Fruit fly (Drosophila melanogaster) whole organism, embryonic: Measurements from ENCODE around the gene CG10801.

Experiments
- Asciz ChIP-seq: fragments of 200-800 bp; sonication (Bioruptor generic); optimal IDR thresholded peaks from 2 replicates; lab custom pipeline; 2017; ENCODE audit warnings: missing biosample characterization, mild to moderate bottlenecking, missing genetic modification characterization, missing genetic modification reagents
- Atf6 ChIP-seq: fragments of 200-800 bp; sonication (Bioruptor generic); IDR thresholded peaks from 2 replicates; pipeline ENCODE4 v1.3.6; 2022; ENCODE audit warnings: missing biosample characterization, missing genetic modification characterization
- CG10267 ChIP-seq: fragments of 200-800 bp; sonication (Bioruptor generic); optimal IDR thresholded peaks from 2 replicates; lab custom pipeline; 2018; ENCODE audit warnings: missing biosample characterization, mild to moderate bottlenecking, missing genetic modification characterization, moderate library complexity
- CG11247 ChIP-seq: fragments of 200-800 bp; sonication (Bioruptor generic); IDR thresholded peaks from 2 replicates; pipeline ENCODE4 v1.3.6; 2022; ENCODE audit warnings: missing biosample characterization, missing genetic modification characterization
- CG12236 ChIP-seq: fragments of 200-800 bp; sonication (Bioruptor generic); optimal IDR thresholded peaks from 2 replicates; lab custom pipeline; 2016; ENCODE audit warnings: missing biosample characterization, missing genetic modification characterization
- CG12942 ChIP-seq: fragments of 200-800 bp; sonication (Bioruptor generic); optimal IDR thresholded peaks from 3 replicates; lab custom pipeline; 2016; ENCODE audit warnings: missing biosample characterization, missing genetic modification characterization
- CG13287 ChIP-seq: fragments of 200-800 bp; sonication (Bioruptor generic); IDR thresholded peaks from 2 replicates; pipeline ENCODE4 v1.3.6; 2022; ENCODE audit warnings: missing biosample characterization, missing genetic modification characterization; ENCODE audit not compliant: partially characterized antibody
- CG17912 ChIP-seq: fragments of 200-800 bp; sonication (Bioruptor generic); optimal IDR thresholded peaks from 2 replicates; lab custom pipeline; 2018; ENCODE audit warnings: missing biosample characterization, mild to moderate bottlenecking, missing genetic modification characterization
- CG2889 ChIP-seq: fragments of 200-800 bp; sonication (Bioruptor generic); IDR thresholded peaks from 3 replicates; pipeline ENCODE4 v1.3.6; 2022; ENCODE audit warnings: missing biosample characterization, missing genetic modification characterization
- CG7839 ChIP-seq: fragments of 200-800 bp; sonication (Bioruptor generic); optimal IDR thresholded peaks from 3 replicates; lab custom pipeline; 2018; ENCODE audit warnings: missing biosample characterization, mild to moderate bottlenecking, missing genetic modification characterization, moderate library complexity
- CG7987 ChIP-seq: fragments of 200-800 bp; sonication (Bioruptor generic); optimal IDR thresholded peaks from 2 replicates; lab custom pipeline; 2018; ENCODE audit warnings: missing biosample characterization, mild to moderate bottlenecking, missing genetic modification characterization, moderate library complexity
- CTCF ChIP-seq: fragments of 200-800 bp; sonication (Bioruptor generic); optimal IDR thresholded peaks from 2 replicates; lab custom pipeline; 2017; ENCODE audit warnings: missing biosample characterization, mild to moderate bottlenecking, missing genetic modification characterization, moderate library complexity
- CkIIα-i1 ChIP-seq: fragments of 200-800 bp; sonication (Bioruptor generic); IDR thresholded peaks from 2 replicates; pipeline ENCODE4 v1.3.6; 2022; ENCODE audit warnings: missing biosample characterization, missing genetic modification characterization
- Deaf1 ChIP-seq: fragments of 200-800 bp; optimal IDR thresholded peaks from 3 replicates; lab custom pipeline; 2019; ENCODE audit warnings: missing biosample characterization, mild to moderate bottlenecking, missing genetic modification characterization, moderate library complexity
- GATAe ChIP-seq: fragments of 200-800 bp; sonication (Bioruptor generic); conservative IDR thresholded peaks from 2 replicates; pipeline ENCODE4 v1.3.6; 2022; ENCODE audit warnings: missing biosample characterization, missing genetic modification characterization
- Gug ChIP-seq: fragments of 200-800 bp; sonication (Bioruptor generic); IDR thresholded peaks from 4 replicates; pipeline ENCODE4 v1.3.6; 2022; ENCODE audit warnings: missing biosample characterization, missing genetic modification characterization
- HmgD ChIP-seq: fragments of 200-800 bp; sonication (Bioruptor generic); optimal IDR thresholded peaks from 3 replicates; lab custom pipeline; 2016; ENCODE audit warnings: missing biosample characterization, missing genetic modification characterization
- Hr39 ChIP-seq: fragments of >200 bp; optimal IDR thresholded peaks from 2 replicates; lab custom pipeline; 2017
- Hr78 ChIP-seq, 2 experiments: fragments of 200-800 bp in 1 of 2; fragments of >200 bp in 1 of 2; sonication (Bioruptor generic) in 1 of 2; optimal IDR thresholded peaks; 2 replicates each; lab custom pipeline; 2017 to 2019; ENCODE audit warnings: missing biosample characterization in 2 of 2, missing genetic modification characterization in 2 of 2, mild to moderate bottlenecking in 1 of 2, moderate library complexity in 1 of 2
- NC2α ChIP-seq: fragments of 200-800 bp; sonication (Bioruptor generic); optimal IDR thresholded peaks from 2 replicates; lab custom pipeline; 2016; ENCODE audit warnings: missing biosample characterization, missing genetic modification characterization
- PHDP ChIP-seq: fragments of 200-800 bp; sonication (Bioruptor generic); optimal IDR thresholded peaks from 3 replicates; lab custom pipeline; 2018; ENCODE audit warnings: missing biosample characterization, mild to moderate bottlenecking, missing genetic modification characterization, moderate library complexity
- Six4 ChIP-seq: fragments of 200-800 bp; sonication (Bioruptor generic); optimal IDR thresholded peaks from 2 replicates; lab custom pipeline; 2016; ENCODE audit warnings: missing biosample characterization, missing genetic modification characterization
- Spps ChIP-seq: fragments of 200-800 bp; sonication (Bioruptor generic); optimal IDR thresholded peaks from 2 replicates; lab custom pipeline; 2018; ENCODE audit warnings: missing biosample characterization, mild to moderate bottlenecking, missing genetic modification characterization
- Stat92E ChIP-seq, 3 experiments: fragments of >200 bp in 2 of 3; fragments of 200-800 bp in 1 of 3; sonication (Bioruptor generic) in 1 of 3; optimal IDR thresholded peaks; 2 replicates each; lab custom pipeline; 2017 to 2019; ENCODE audit warnings: missing biosample characterization in 3 of 3, missing genetic modification characterization in 3 of 3, mild to moderate bottlenecking in 1 of 3, moderate library complexity in 1 of 3
- bigmax ChIP-seq: fragments of 200-800 bp; sonication (Bioruptor generic); optimal IDR thresholded peaks from 2 replicates; lab custom pipeline; 2018; ENCODE audit warnings: missing biosample characterization, mild to moderate bottlenecking, missing genetic modification characterization
- bsh ChIP-seq, 2 experiments: fragments of 200-800 bp; sonication (Bioruptor generic); optimal IDR thresholded peaks; 2 replicates each; lab custom pipeline; 2017 to 2018; ENCODE audit warnings: mild to moderate bottlenecking in 2 of 2, missing biosample characterization in 2 of 2, missing genetic modification characterization in 2 of 2, moderate library complexity in 1 of 2
- cad ChIP-seq: fragments of >200 bp; optimal IDR thresholded peaks from 2 replicates; lab custom pipeline; 2017; ENCODE audit warnings: missing biosample characterization, missing genetic modification characterization
- crc ChIP-seq: fragments of 200-800 bp; sonication (Bioruptor generic); optimal IDR thresholded peaks from 2 replicates; lab custom pipeline; 2016; ENCODE audit warnings: missing biosample characterization, missing genetic modification characterization
- dm ChIP-seq: fragments of 200-800 bp; sonication (Bioruptor generic); optimal IDR thresholded peaks from 3 replicates; lab custom pipeline; 2016; ENCODE audit warnings: missing biosample characterization, missing genetic modification characterization
- dpn ChIP-seq, 2 experiments: fragments of 200-800 bp; sonication (Bioruptor generic); optimal IDR thresholded peaks; 3 replicates each; lab custom pipeline; 2016; ENCODE audit warnings: missing biosample characterization in 2 of 2, missing genetic modification characterization in 2 of 2
- eve ChIP-seq, 2 experiments: fragments of >200 bp; optimal IDR thresholded peaks; 2 replicates each; lab custom pipeline; 2017; ENCODE audit warnings: missing biosample characterization in 2 of 2, missing genetic modification characterization in 2 of 2
- ewg ChIP-seq: fragments of 200-800 bp; sonication (Bioruptor generic); optimal IDR thresholded peaks from 3 replicates; lab custom pipeline; 2017; ENCODE audit warnings: mild to moderate bottlenecking, missing biosample characterization, missing genetic modification reagents, missing genetic modification characterization
- gce ChIP-seq: fragments of 200-800 bp; sonication (Bioruptor generic); IDR thresholded peaks from 3 replicates; pipeline ENCODE4 v1.3.6; 2022; ENCODE audit warnings: missing biosample characterization, missing genetic modification characterization
- gem ChIP-seq: fragments of 200-800 bp; sonication (Bioruptor generic); optimal IDR thresholded peaks from 2 replicates; lab custom pipeline; 2019; ENCODE audit warnings: missing biosample characterization, mild to moderate bottlenecking, missing genetic modification characterization, moderate library complexity
- gsb ChIP-seq: fragments of 200-800 bp; sonication (Bioruptor generic); IDR thresholded peaks from 2 replicates; pipeline ENCODE4 v1.3.6; 2022; ENCODE audit warnings: missing biosample characterization, missing genetic modification characterization
- h ChIP-seq: fragments of >200 bp; optimal IDR thresholded peaks from 2 replicates; lab custom pipeline; 2017
- kah ChIP-seq: fragments of 200-800 bp; sonication (Bioruptor generic); optimal IDR thresholded peaks from 2 replicates; lab custom pipeline; 2018; ENCODE audit warnings: missing biosample characterization, mild to moderate bottlenecking, missing genetic modification characterization
- klu ChIP-seq: fragments of 200-800 bp; sonication (Bioruptor generic); IDR thresholded peaks from 2 replicates; pipeline ENCODE4 v1.3.6; 2022; ENCODE audit warnings: missing biosample characterization, missing genetic modification characterization
- nom ChIP-seq: fragments of 200-800 bp; sonication (Bioruptor generic); optimal IDR thresholded peaks from 2 replicates; lab custom pipeline; 2017; ENCODE audit warnings: missing biosample characterization, missing genetic modification characterization, mild to moderate bottlenecking, moderate library complexity, missing genetic modification reagents
- oc ChIP-seq: fragments of 200-800 bp; sonication (Bioruptor generic); optimal IDR thresholded peaks from 2 replicates; lab custom pipeline; 2018; ENCODE audit warnings: missing biosample characterization, mild to moderate bottlenecking, missing genetic modification characterization, moderate library complexity
- onecut ChIP-seq: fragments of 200-800 bp; sonication (Bioruptor generic); IDR thresholded peaks from 2 replicates; pipeline ENCODE4 v1.3.6; 2022; ENCODE audit warnings: missing biosample characterization, missing genetic modification characterization
- pb ChIP-seq: fragments of 200-800 bp; sonication (Bioruptor generic); optimal IDR thresholded peaks from 3 replicates; lab custom pipeline; 2016; ENCODE audit warnings: missing biosample characterization, missing genetic modification characterization
- pita ChIP-seq: fragments of 200-800 bp; sonication (Bioruptor generic); optimal IDR thresholded peaks from 2 replicates; lab custom pipeline; 2017; ENCODE audit warnings: missing biosample characterization, mild to moderate bottlenecking, missing genetic modification characterization
- rib ChIP-seq: fragments of 200-800 bp; sonication (Bioruptor generic); IDR thresholded peaks from 2 replicates; pipeline ENCODE4 v1.3.6; 2022; ENCODE audit warnings: missing biosample characterization, missing genetic modification characterization
- sc ChIP-seq, 3 experiments: fragments of >200 bp in 2 of 3; fragments of 200-800 bp in 1 of 3; sonication (Bioruptor generic) in 1 of 3; optimal IDR thresholded peaks; 2 replicates in 2 of 3; 3 replicates in 1 of 3; lab custom pipeline; 2017; ENCODE audit warnings: mild to moderate bottlenecking in 1 of 3, missing biosample characterization in 1 of 3, missing genetic modification characterization in 1 of 3, missing genetic modification reagents in 1 of 3
- schlank ChIP-seq: fragments of 200-800 bp; sonication (Bioruptor generic); optimal IDR thresholded peaks from 2 replicates; lab custom pipeline; 2018; ENCODE audit warnings: missing biosample characterization, mild to moderate bottlenecking, missing genetic modification characterization
- sd ChIP-seq: fragments of 200-800 bp; sonication (Bioruptor generic); optimal IDR thresholded peaks from 3 replicates; lab custom pipeline; 2018; ENCODE audit warnings: missing biosample characterization, mild to moderate bottlenecking, missing genetic modification characterization, moderate library complexity
- slou ChIP-seq: fragments of 200-800 bp; sonication (Bioruptor generic); optimal IDR thresholded peaks from 3 replicates; lab custom pipeline; 2016; ENCODE audit warnings: missing biosample characterization, missing genetic modification characterization
- slp2 ChIP-seq: fragments of 200-800 bp; sonication (Bioruptor generic); optimal IDR thresholded peaks from 2 replicates; lab custom pipeline; 2016; ENCODE audit warnings: missing biosample characterization, missing genetic modification characterization
- sna ChIP-seq: fragments of 200-800 bp; sonication (Bioruptor generic); IDR thresholded peaks from 2 replicates; pipeline ENCODE4 v1.3.6; 2022; ENCODE audit warnings: missing biosample characterization, missing genetic modification characterization; ENCODE audit not compliant: partially characterized antibody
- twi ChIP-seq: fragments of 200-800 bp; optimal IDR thresholded peaks from 2 replicates; lab custom pipeline; 2019; ENCODE audit warnings: missing biosample characterization, mild to moderate bottlenecking, missing genetic modification characterization, moderate library complexity
- wor ChIP-seq: fragments of 200-800 bp; sonication (Bioruptor generic); IDR thresholded peaks from 2 replicates; pipeline ENCODE4 v1.3.6; 2022; ENCODE audit warnings: missing biosample characterization, missing genetic modification characterization

CG10801 gene

dm6 chrX:3427614-3427965 lies 32.8 kb upstream of the CG10801 start (continued):
- TF ChIP-seq slou (GFP tag; lab: Kevin White, UChicago) (peak; percentile 5), klu (GFP tag; lab: Robert Waterston, UW) (0 out of 2 replicates have a peak, but pooled peaks have one; percentile 21), schlank (tag; lab: Kevin White, UChicago) (peak; percentile 8), sna (no peak), Asciz (GFP tag; lab: Kevin White, UChicago) (no peak), CG7987 (GFP tag; lab: Kevin White, UChicago) (no peak), dpn (GFP tag; optimal IDR thresholded peaks at IDR 0.05; lab: Kevin White, UChicago) (peak; percentile 74 to 81), CG13287 (GFP tag; lab: Robert Waterston, UW) (no peak), Atf6 (GFP tag; lab: Robert Waterston, UW) (no peak), CG2889 (GFP tag; lab: Robert Waterston, UW) (no peak), CG7839 (peak; percentile 80), sc (optimal IDR thresholded peaks at IDR 0.05; lab: Kevin White, UChicago) (no peak), sc (GFP tag; optimal IDR thresholded peaks at IDR 0.05; lab: Kevin White, UChicago) (peak; percentile 30), PHDP (peak; percentile 72), bsh (GFP tag; optimal IDR thresholded peaks at IDR 0.05; lab: Kevin White, UChicago) (peak; percentile 72 to 90), NC2α (GFP tag; lab: Kevin White, UChicago) (peak; percentile 73), CG11247 (GFP tag; lab: Robert Waterston, UW) (peak; percentile 53; the same call in 1 of the 2 replicates), GATAe (GFP tag; lab: Robert Waterston, UW) (no peak), CG10267 (tag; lab: Kevin White, UChicago) (peak; percentile 68), oc (tag; lab: Kevin White, UChicago) (peak; percentile 72), gce (GFP tag; lab: Robert Waterston, UW) (no peak), gsb (no peak), CG12942 (GFP tag; lab: Kevin White, UChicago) (peak; percentile 64), CTCF (GFP tag; lab: Kevin White, UChicago) (no peak), onecut (peak; percentile 16; the same call in 1 of the 2 replicates), CkIIα-i1 (no peak), bigmax (GFP tag; lab: Kevin White, UChicago) (no peak), wor (GFP tag; lab: Robert Waterston, UW) (peak; percentile 68), dm (GFP tag; lab: Kevin White, UChicago) (peak; percentile 63), h (lab: Kevin White, UChicago) (no peak), nom (GFP tag; lab: Kevin White, UChicago) (peak; percentile 74), sd (tag; lab: Kevin White, UChicago) (no peak), pita (GFP tag; lab: Kevin White, UChicago) (no peak), Six4 (GFP tag; lab: Kevin White, UChicago) (peak; percentile 41), ewg (GFP tag; lab: Kevin White, UChicago) (peak; percentile 53), CG12236 (peak; percentile 69), rib (no peak), twi (tag; lab: Kevin White, UChicago) (peak; percentile 70), cad (GFP tag; lab: Kevin White, UChicago) (no peak), pb (GFP tag; lab: Kevin White, UChicago) (peak; percentile 16), Gug (GFP tag; lab: Robert Waterston, UW) (peak; percentile 59; the same call in 3 of the 4 replicates), Deaf1 (tag; lab: Kevin White, UChicago) (no peak), HmgD (GFP tag; lab: Kevin White, UChicago) (peak; percentile 18), kah (GFP tag; lab: Kevin White, UChicago) (no peak), CG17912 (GFP tag; lab: Kevin White, UChicago) (no peak), Spps (tag; lab: Kevin White, UChicago) (no peak), Hr78 (GFP tag; optimal IDR thresholded peaks at IDR 0.05; lab: Kevin White, UChicago) (no peak), gem (peak; percentile 92), slp2 (GFP tag; lab: Kevin White, UChicago) (no peak), Stat92E (GFP tag; optimal IDR thresholded peaks at IDR 0.05; lab: Kevin White, UChicago) (peak in 1 of 3 experiments; percentile 25), eve (GFP tag; optimal IDR thresholded peaks at IDR 0.05; lab: Kevin White, UChicago) (peak in 1 of 2 experiments; percentile 43), Hr39 (no peak), crc (GFP tag; lab: Kevin White, UChicago) (peak; percentile 45)
